Worm (Caenorhabditis elegans) whole organism, early embryonic: ENCODE measurements around the gene C27D6.12.

Source experiments
- ama-1 ChIP-seq: fragments of 150-350 bp; optimal IDR thresholded peaks from 2 replicates; lab custom pipeline; 2014
- flt-1 ChIP-seq: fragments of 200-800 bp; sonication (Bioruptor generic); IDR thresholded peaks from 2 replicates; pipeline ENCODE4 v1.3.6; 2022; ENCODE audit warnings: missing genetic modification characterization, missing compliant biosample characterization

DNA sequence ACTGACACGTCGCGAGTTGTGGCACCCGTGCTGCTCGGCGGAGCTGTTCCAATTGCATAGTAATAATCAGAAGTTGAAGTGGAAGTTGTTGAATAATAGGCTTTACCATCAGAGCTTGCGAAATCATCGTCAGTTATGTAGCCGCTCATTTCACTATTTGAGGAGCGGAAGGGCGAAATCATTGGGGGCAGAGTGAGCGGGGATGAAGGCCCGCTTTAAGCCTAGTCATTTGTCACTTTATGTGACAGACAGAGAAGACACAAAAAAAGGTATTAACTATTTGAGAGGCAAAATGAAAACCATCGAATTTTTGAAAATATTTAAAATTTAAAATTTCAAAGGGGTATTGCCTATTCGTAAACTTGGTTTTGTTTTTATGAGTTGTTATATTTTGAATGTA, 40.5 kb upstream of the C27D6.12 start:
- TF ChIP-seq flt-1 (no peak), ama-1 (no peak)
